Worm (Caenorhabditis elegans) whole organism, late embryonic: ENCODE results near the gene srb-11.

Experiments
- C08G9.2 ChIP-seq: sonication (generic microtip); optimal IDR thresholded peaks from 2 replicates; lab custom pipeline; 2016; ENCODE audit warnings: mild to moderate bottlenecking, missing genetic modification characterization, moderate library complexity, missing compliant biosample characterization
- K02D7.2 ChIP-seq: sonication (generic microtip); optimal IDR thresholded peaks from 2 replicates; lab custom pipeline; 2017; ENCODE audit warnings: mild to moderate bottlenecking, missing genetic modification characterization, missing compliant biosample characterization
- T23F11.4 ChIP-seq: fragments of 200-800 bp; sonication (Bioruptor generic); optimal IDR thresholded peaks from 2 replicates; lab custom pipeline; 2018; ENCODE audit warnings: mild to moderate bottlenecking, missing genetic modification characterization, missing compliant biosample characterization
- ceh-14 ChIP-seq: sonication (generic microtip); optimal IDR thresholded peaks from 2 replicates; lab custom pipeline; 2016; ENCODE audit warnings: missing genotype, missing genetic modification characterization, missing compliant biosample characterization
- ceh-22 ChIP-seq: sonication (generic microtip); optimal IDR thresholded peaks from 2 replicates; lab custom pipeline; 2017; ENCODE audit warnings: missing biosample characterization, missing genetic modification characterization
- ceh-30 ChIP-seq: fragments of 150-350 bp; optimal IDR thresholded peaks from 2 replicates; lab custom pipeline; 2014; ENCODE audit warnings: missing biosample characterization, missing genetic modification characterization
- ceh-34 ChIP-seq: sonication (generic microtip); optimal IDR thresholded peaks from 2 replicates; lab custom pipeline; 2016; ENCODE audit warnings: mild to moderate bottlenecking, missing genetic modification characterization, missing compliant biosample characterization
- ceh-48 ChIP-seq: sonication (generic microtip); optimal IDR thresholded peaks from 2 replicates; lab custom pipeline; 2016; ENCODE audit warnings: missing genetic modification characterization, inconsistent platforms, missing compliant biosample characterization
- ceh-6 ChIP-seq: fragments of 200-800 bp; sonication (Bioruptor generic); optimal IDR thresholded peaks from 2 replicates; lab custom pipeline; 2018; ENCODE audit warnings: mild to moderate bottlenecking, missing genetic modification characterization, missing compliant biosample characterization
- che-1 ChIP-seq: sonication (generic microtip); optimal IDR thresholded peaks from 2 replicates; lab custom pipeline; 2016; ENCODE audit warnings: mild to moderate bottlenecking, missing genetic modification characterization, missing compliant biosample characterization
- dmd-4 ChIP-seq: sonication (generic microtip); optimal IDR thresholded peaks from 2 replicates; lab custom pipeline; 2016; ENCODE audit warnings: borderline replicate concordance, missing genetic modification characterization, missing compliant biosample characterization
- dve-1 ChIP-seq: sonication (generic microtip); optimal IDR thresholded peaks from 2 replicates; lab custom pipeline; 2017; ENCODE audit warnings: antibody characterized with exemption, mild to moderate bottlenecking, missing genetic modification characterization, missing compliant biosample characterization
- elt-2 ChIP-seq: sonication (generic microtip); optimal IDR thresholded peaks from 2 replicates; lab custom pipeline; 2016; ENCODE audit warnings: missing genetic modification reagents, missing genetic modification characterization, missing compliant biosample characterization
- fkh-10 ChIP-seq: fragments of 150-350 bp; optimal IDR thresholded peaks from 2 replicates; lab custom pipeline; 2014; ENCODE audit warnings: missing biosample characterization, missing genetic modification reagents, missing genetic modification characterization
- fkh-6 ChIP-seq: sonication (generic microtip); optimal IDR thresholded peaks from 2 replicates; lab custom pipeline; 2016; ENCODE audit warnings: missing genetic modification characterization, missing compliant biosample characterization
- lim-6 ChIP-seq: sonication (generic microtip); optimal IDR thresholded peaks from 2 replicates; lab custom pipeline; 2016; ENCODE audit warnings: missing genetic modification characterization, missing compliant biosample characterization
- lin-11 ChIP-seq: fragments of 200-800 bp; sonication (Bioruptor generic); optimal IDR thresholded peaks from 2 replicates; lab custom pipeline; 2018; ENCODE audit warnings: mild to moderate bottlenecking, missing genetic modification characterization, missing compliant biosample characterization
- madf-2 ChIP-seq: sonication (generic microtip); optimal IDR thresholded peaks from 2 replicates; lab custom pipeline; 2017; ENCODE audit warnings: missing genetic modification characterization, missing compliant biosample characterization
- mec-3 ChIP-seq: sonication (generic microtip); optimal IDR thresholded peaks from 2 replicates; lab custom pipeline; 2016; ENCODE audit warnings: borderline replicate concordance, missing genetic modification characterization, missing compliant biosample characterization
- nfya-1 ChIP-seq: sonication (generic microtip); optimal IDR thresholded peaks from 2 replicates; lab custom pipeline; 2017; ENCODE audit warnings: missing genetic modification characterization, mild to moderate bottlenecking, missing compliant biosample characterization, antibody characterized with exemption, moderate library complexity
- nhr-11 ChIP-seq: fragments of 150-350 bp; optimal IDR thresholded peaks from 2 replicates; lab custom pipeline; 2014; ENCODE audit warnings: missing biosample characterization, missing genetic modification characterization
- odd-2 ChIP-seq: sonication (generic microtip); optimal IDR thresholded peaks from 2 replicates; lab custom pipeline; 2017; ENCODE audit warnings: antibody characterized with exemption, mild to moderate bottlenecking, missing genetic modification characterization, missing compliant biosample characterization
- pax-1 ChIP-seq: fragments of 150-350 bp; optimal IDR thresholded peaks from 2 replicates; lab custom pipeline; 2014; ENCODE audit warnings: missing biosample characterization, missing genetic modification characterization
- pha-2 ChIP-seq: sonication (generic microtip); optimal IDR thresholded peaks from 2 replicates; lab custom pipeline; 2017; ENCODE audit warnings: mild to moderate bottlenecking, missing genetic modification characterization, missing compliant biosample characterization
- pha-4 ChIP-seq: fragments of 150-350 bp; optimal IDR thresholded peaks from 2 replicates; lab custom pipeline; 2018; ENCODE audit warnings: missing biosample characterization, missing genetic modification reagents, missing genetic modification characterization
- pqm-1 ChIP-seq: sonication (generic microtip); optimal IDR thresholded peaks from 2 replicates; lab custom pipeline; 2016; ENCODE audit warnings: missing genetic modification characterization, missing compliant biosample characterization
- pros-1 ChIP-seq: fragments of 150-350 bp; optimal IDR thresholded peaks from 2 replicates; lab custom pipeline; 2014; ENCODE audit warnings: missing biosample characterization, missing genetic modification reagents, missing genetic modification characterization
- ref-2 ChIP-seq: sonication (generic microtip); optimal IDR thresholded peaks from 2 replicates; lab custom pipeline; 2016; ENCODE audit warnings: missing genetic modification characterization, missing compliant biosample characterization
- tbx-7 ChIP-seq: sonication (generic microtip); optimal IDR thresholded peaks from 2 replicates; lab custom pipeline; 2016; ENCODE audit warnings: missing genotype, missing genetic modification characterization, missing compliant biosample characterization
- unc-42 ChIP-seq: sonication (generic microtip); optimal IDR thresholded peaks from 2 replicates; lab custom pipeline; 2016; ENCODE audit warnings: missing genotype, missing genetic modification characterization, missing compliant biosample characterization
- unc-55 ChIP-seq: sonication (generic microtip); optimal IDR thresholded peaks from 2 replicates; lab custom pipeline; 2017; ENCODE audit warnings: missing biosample characterization, missing genetic modification reagents, missing genetic modification characterization
- unc-86 ChIP-seq: sonication (generic microtip); optimal IDR thresholded peaks from 2 replicates; lab custom pipeline; 2016; ENCODE audit warnings: missing genetic modification characterization, missing compliant biosample characterization

srb-11 gene

ce11 chrIII:6488916-6489315 lies 3.8 kb downstream of the srb-11 start:
- TF ChIP-seq elt-2 (tag; lab: Kevin White, UChicago): no peak
- peak; percentile 28 for TF ChIP-seq nfya-1 (tag; lab: Kevin White, UChicago)
- no peak for TF ChIP-seq fkh-6 (tag; lab: Kevin White, UChicago)
- no peak for TF ChIP-seq dve-1 (tag; lab: Kevin White, UChicago)
- TF ChIP-seq dmd-4 (tag; lab: Kevin White, UChicago): no peak
- no peak for TF ChIP-seq pax-1 (tag; lab: Kevin White, UChicago)
- peak; percentile 1 for TF ChIP-seq unc-55 (GFP tag; lab: Kevin White, UChicago)
- TF ChIP-seq ceh-34 (tag; lab: Kevin White, UChicago): no peak
- no peak for TF ChIP-seq ceh-14 (tag; lab: Kevin White, UChicago)

- TF ChIP-seq nhr-11 (tag; lab: Kevin White, UChicago) (no peak), dmd-4 (tag; lab: Kevin White, UChicago) (no peak), ceh-6 (no peak), mec-3 (no peak)
Observed at ce11 chrIII:6482918-6483317, 9.8 kb downstream of the srb-11 start, which contains the start of gene chtb-2. chtb-2 (plus strand) TSS chrIII:6483218.

- no peak for TF ChIP-seq pqm-1
- TF ChIP-seq ceh-6: no peak
- TF ChIP-seq C08G9.2: no peak
- no peak for TF ChIP-seq ceh-48 (tag; lab: Kevin White, UChicago)
- TF ChIP-seq che-1 (tag; lab: Kevin White, UChicago): no peak
- no peak for TF ChIP-seq lim-6
- no peak for TF ChIP-seq pha-2 (tag; lab: Kevin White, UChicago)
- no peak for TF ChIP-seq unc-42
- no peak for TF ChIP-seq lin-11 (tag; lab: Kevin White, UChicago)
- no peak for TF ChIP-seq pros-1
- no peak for TF ChIP-seq tbx-7
- no peak for TF ChIP-seq madf-2 (tag; lab: Kevin White, UChicago)
- no peak for TF ChIP-seq odd-2 (tag; lab: Kevin White, UChicago)
- TF ChIP-seq unc-55 (GFP tag; lab: Kevin White, UChicago): no peak
- no peak for TF ChIP-seq T23F11.4 (GFP tag; lab: Kevin White, UChicago)
Observed at ce11 chrIII:6479439-6479838, 13.3 kb downstream of the srb-11 start.

- no peak for TF ChIP-seq unc-86
- TF ChIP-seq ceh-30 (tag; lab: Kevin White, UChicago): no peak
- TF ChIP-seq lin-11 (tag; lab: Kevin White, UChicago): no peak
- TF ChIP-seq unc-55 (GFP tag; lab: Kevin White, UChicago): no peak
- no peak for TF ChIP-seq pha-4 (tag; lab: Kevin White, UChicago)
- TF ChIP-seq pha-2 (tag; lab: Kevin White, UChicago): no peak
- TF ChIP-seq K02D7.2: no peak
Observed at ce11 chrIII:6478256-6479004, 14.3 kb downstream of the srb-11 start, which contains the start of gene zip-8. zip-8 (plus strand) TSS chrIII:6478955.

- TF ChIP-seq ref-2 (tag; lab: Kevin White, UChicago) (peak; percentile 71), ceh-22 (no peak), ceh-14 (tag; lab: Kevin White, UChicago) (no peak)
Observed at ce11 chrIII:6476380-6476779, 16.3 kb downstream of the srb-11 start.

- TF ChIP-seq fkh-10 (GFP tag; lab: Kevin White, UChicago) (no peak), fkh-6 (tag; lab: Kevin White, UChicago) (no peak), K02D7.2 (no peak), nfya-1 (tag; lab: Kevin White, UChicago) (no peak), mec-3 (no peak), ceh-34 (tag; lab: Kevin White, UChicago) (no peak), lin-11 (tag; lab: Kevin White, UChicago) (no peak)
Observed at ce11 chrIII:6471451-6471850, 21.3 kb downstream of the srb-11 start, which contains the start of gene wht-6. wht-6 (plus strand) TSS chrIII:6471751.
